Fruit fly (Drosophila melanogaster): ENCODE measurements around the gene for.

Gene for

DNA sequence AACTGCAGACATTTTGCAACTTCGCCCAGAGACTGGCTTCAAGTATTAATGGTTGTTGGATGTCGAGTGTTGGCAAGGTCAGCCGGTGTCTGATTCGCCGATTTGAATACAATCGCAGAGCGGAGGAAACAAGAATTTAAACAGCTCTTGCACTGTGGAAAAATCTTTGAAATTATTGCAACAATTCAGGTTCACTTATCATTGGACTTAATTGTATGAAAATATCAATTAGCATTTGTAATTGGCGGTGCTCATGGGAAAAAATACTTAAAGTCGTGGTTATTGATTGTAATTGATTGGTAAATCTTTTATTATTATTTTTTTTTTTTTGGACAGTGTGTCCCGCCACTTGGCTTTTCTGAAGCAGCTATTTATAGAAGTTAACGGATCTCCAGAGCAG lies 27.3 kb downstream of the for start (continued):
- no peak for TF ChIP-seq chm (GFP tag; IDR thresholded peaks at IDR 0.05)
- peak; percentile 85 for TF ChIP-seq Med (GFP tag)
- TF ChIP-seq CG10267 (tag; optimal IDR thresholded peaks at IDR 0.05) = peak; percentile 1
- TF ChIP-seq ab (GFP tag; optimal IDR thresholded peaks at IDR 0.05) = no peak
- no peak for TF ChIP-seq CG3726 (GFP tag; IDR thresholded peaks at IDR 0.05)
- TF ChIP-seq MBD-R2 (GFP tag; IDR thresholded peaks at IDR 0.05) = peak; percentile 29; the same call in 1 of the 2 replicates
- no peak for TF ChIP-seq ewg (GFP tag; optimal IDR thresholded peaks at IDR 0.05)
- TF ChIP-seq abd-A (tag; optimal IDR thresholded peaks at IDR 0.05) = no peak
- no peak for TF ChIP-seq CG8290 (GFP tag; optimal IDR thresholded peaks at IDR 0.05)
- peak in 1 of 2 experiments; percentile 13 for TF ChIP-seq CG8290 (tag; optimal IDR thresholded peaks at IDR 0.05)
- TF ChIP-seq slou (GFP tag; optimal IDR thresholded peaks at IDR 0.05) = no peak
- TF ChIP-seq aop (GFP tag; IDR thresholded peaks at IDR 0.05) = no peak
- TF ChIP-seq CG1792 (GFP tag; optimal IDR thresholded peaks at IDR 0.05) = no peak
- TF ChIP-seq NC2α (GFP tag; optimal IDR thresholded peaks at IDR 0.05) = no peak
- TF ChIP-seq Atf3 (GFP tag; optimal IDR thresholded peaks at IDR 0.05) = no peak
- TF ChIP-seq CG9932 (GFP tag; IDR thresholded peaks at IDR 0.05) = peak; percentile 70
- no peak for TF ChIP-seq hth (optimal IDR thresholded peaks at IDR 0.05)
- peak; percentile 55; the same call in 1 of the 2 replicates for TF ChIP-seq Xrp1 (GFP tag; IDR thresholded peaks at IDR 0.05)
- no peak for TF ChIP-seq Elba2 (GFP tag; optimal IDR thresholded peaks at IDR 0.05)
- no peak for TF ChIP-seq jumu (GFP tag; optimal IDR thresholded peaks at IDR 0.05)
- TF ChIP-seq CG11398 (GFP tag; optimal IDR thresholded peaks at IDR 0.05) = no peak
- TF ChIP-seq CG12769 (tag; optimal IDR thresholded peaks at IDR 0.05) = peak; percentile 5
- peak; percentile 55; the same call in 1 of the 3 replicates for TF ChIP-seq Dbx (GFP tag; IDR thresholded peaks at IDR 0.05)
- TF ChIP-seq CG13287 (GFP tag; IDR thresholded peaks at IDR 0.05; ENCODE audit: partially characterized antibody) = no peak
- TF ChIP-seq nom (GFP tag; optimal IDR thresholded peaks at IDR 0.05) = peak; percentile 63
- no peak for TF ChIP-seq Aef1 (GFP tag; IDR thresholded peaks at IDR 0.05)
- peak; percentile 40; the same call in 1 of the 2 replicates for TF ChIP-seq CG11247 (GFP tag; IDR thresholded peaks at IDR 0.05)
- TF ChIP-seq tup (GFP tag; optimal IDR thresholded peaks at IDR 0.05) = no peak
- TF ChIP-seq CG13123 (GFP tag; optimal IDR thresholded peaks at IDR 0.05) = no peak
- TF ChIP-seq CG8944 (GFP tag; optimal IDR thresholded peaks at IDR 0.05) = no peak
- no peak for TF ChIP-seq pfk (GFP tag; optimal IDR thresholded peaks at IDR 0.05)
- TF ChIP-seq CG9797 (GFP tag; optimal IDR thresholded peaks at IDR 0.05) = no peak
- TF ChIP-seq Dad (GFP tag; optimal IDR thresholded peaks at IDR 0.05) = no peak
- no peak for TF ChIP-seq croc (GFP tag; conservative IDR thresholded peaks at IDR 0.05)
- TF ChIP-seq esg (GFP tag; conservative IDR thresholded peaks at IDR 0.05) = peak; percentile 25; the same call in 1 of the 2 replicates
- no peak for TF ChIP-seq insv (GFP tag; optimal IDR thresholded peaks at IDR 0.05)
- TF ChIP-seq E2f1 (GFP tag; IDR thresholded peaks at IDR 0.05) = peak; percentile 34; the same call in 1 of the 2 replicates
- TF ChIP-seq CG8388 (GFP tag; optimal IDR thresholded peaks at IDR 0.05) = no peak
- no peak for TF ChIP-seq ems (GFP tag; optimal IDR thresholded peaks at IDR 0.05)
- no peak for TF ChIP-seq chif (GFP tag; optimal IDR thresholded peaks at IDR 0.05)
- TF ChIP-seq Ets65A (GFP tag) = no peak
- peak; percentile 43 for TF ChIP-seq Fer3 (tag; optimal IDR thresholded peaks at IDR 0.05)
- 0 out of 3 replicates have a peak, but pooled peaks have one; percentile 49 for TF ChIP-seq CG11456 (GFP tag; IDR thresholded peaks at IDR 0.05)
- no peak for TF ChIP-seq HLH3B (GFP tag; IDR thresholded peaks at IDR 0.05)
- no peak for TF ChIP-seq CG14710 (tag; optimal IDR thresholded peaks at IDR 0.05)
- TF ChIP-seq gcm (GFP tag; optimal IDR thresholded peaks at IDR 0.05) = no peak
- TF ChIP-seq CG10654 (GFP tag; optimal IDR thresholded peaks at IDR 0.05) = no peak
- no peak for TF ChIP-seq CG10431 (GFP tag; optimal IDR thresholded peaks at IDR 0.05)
- TF ChIP-seq CG1602 (GFP tag; optimal IDR thresholded peaks at IDR 0.05) = no peak
- no peak for TF ChIP-seq Asciz (GFP tag; optimal IDR thresholded peaks at IDR 0.05)
- TF ChIP-seq toy (GFP tag; IDR thresholded peaks at IDR 0.05) = peak; percentile 17; the same call in 1 of the 2 replicates
- TF ChIP-seq z (GFP tag; IDR thresholded peaks at IDR 0.05) = no peak
